Worm (Caenorhabditis elegans) whole organism, young adult: ENCODE data around the gene ttll-15.

ENCODE experiments used
- B0261.1 ChIP-seq: sonication (generic microtip); optimal IDR thresholded peaks from 2 replicates; lab custom pipeline; 2016; ENCODE audit warnings: mild to moderate bottlenecking, missing genetic modification characterization, moderate library complexity, missing compliant biosample characterization
- F10E7.11 ChIP-seq: sonication (generic microtip); optimal IDR thresholded peaks from 2 replicates; lab custom pipeline; 2017; ENCODE audit warnings: mild to moderate bottlenecking, missing genetic modification characterization, moderate library complexity, missing compliant biosample characterization
- F22D6.2 ChIP-seq: sonication (generic microtip); optimal IDR thresholded peaks from 2 replicates; lab custom pipeline; 2016; ENCODE audit warnings: mild to moderate bottlenecking, missing genetic modification characterization, missing compliant biosample characterization
- F37B4.10 ChIP-seq: fragments of 200-800 bp; sonication (Bioruptor generic); IDR thresholded peaks from 2 replicates; pipeline ENCODE4 v1.3.6; 2022; ENCODE audit warnings: missing genetic modification characterization, missing compliant biosample characterization
- F39B2.1 ChIP-seq: fragments of 200-800 bp; sonication (Bioruptor generic); IDR thresholded peaks from 2 replicates; pipeline ENCODE4 v1.3.6; 2022; ENCODE audit warnings: missing genetic modification reagents, missing genetic modification characterization, missing compliant biosample characterization
- F49E8.2 ChIP-seq: sonication (generic microtip); optimal IDR thresholded peaks from 3 replicates; lab custom pipeline; 2017; ENCODE audit warnings: missing genetic modification characterization, mild to moderate bottlenecking, missing compliant biosample characterization, antibody characterized with exemption, moderate library complexity; ENCODE audit not compliant: insufficient read depth
- F55B11.4 ChIP-seq: sonication (generic microtip); optimal IDR thresholded peaks from 2 replicates; lab custom pipeline; 2016; ENCODE audit warnings: missing compliant biosample characterization, missing genetic modification characterization, borderline replicate concordance; ENCODE audit not compliant: insufficient read depth
- F57A8.1 ChIP-seq: fragments of 200-800 bp; sonication (Bioruptor generic); optimal IDR thresholded peaks from 2 replicates; lab custom pipeline; 2018; ENCODE audit warnings: mild to moderate bottlenecking, missing genetic modification characterization, moderate library complexity, missing compliant biosample characterization
- Y53G8AR.9 ChIP-seq: fragments of 200-800 bp; sonication (Bioruptor generic); conservative IDR thresholded peaks from 2 replicates; pipeline ENCODE4 v1.3.6; 2022; ENCODE audit warnings: missing genetic modification reagents, missing genetic modification characterization, missing compliant biosample characterization
- Y79H2A.3 ChIP-seq: fragments of 200-800 bp; sonication (Bioruptor generic); conservative IDR thresholded peaks from 2 replicates; pipeline ENCODE4 v1.3.6; 2022; ENCODE audit warnings: missing genetic modification reagents, missing genetic modification characterization, missing compliant biosample characterization
- akir-1 ChIP-seq: fragments of 200-800 bp; sonication (Bioruptor generic); optimal IDR thresholded peaks from 2 replicates; lab custom pipeline; 2018; ENCODE audit warnings: mild to moderate bottlenecking, missing genetic modification characterization, moderate library complexity, missing compliant biosample characterization
- ama-1 ChIP-seq, 3 experiments: fragments of 150-350 bp in 1 of 3; sonication (generic microtip) in 2 of 3; optimal IDR thresholded peaks; 2 replicates each; lab custom pipeline; 2014 to 2018; ENCODE audit warnings: missing biosample characterization in 2 of 3, missing genetic modification characterization in 2 of 3, missing genetic modification reagents in 2 of 3
- aptf-2 ChIP-seq: fragments of 200-800 bp; sonication (Bioruptor generic); conservative IDR thresholded peaks from 2 replicates; pipeline ENCODE4 v1.3.6; 2022; ENCODE audit warnings: missing genetic modification reagents, missing genetic modification characterization, missing compliant biosample characterization
- atf-7 ChIP-seq: sonication (generic microtip); optimal IDR thresholded peaks from 2 replicates; lab custom pipeline; 2017; ENCODE audit warnings: mild to moderate bottlenecking, missing genetic modification characterization, missing compliant biosample characterization
- athp-1 ChIP-seq: sonication (generic microtip); optimal IDR thresholded peaks from 2 replicates; lab custom pipeline; 2017; ENCODE audit warnings: mild to moderate bottlenecking, missing genetic modification characterization, missing compliant biosample characterization
- attf-3 ChIP-seq: fragments of 200-800 bp; sonication (Bioruptor generic); conservative IDR thresholded peaks from 2 replicates; pipeline ENCODE4 v1.3.6; 2022; ENCODE audit warnings: missing genetic modification reagents, missing genetic modification characterization, missing compliant biosample characterization
- ccch-3 ChIP-seq: fragments of 200-800 bp; sonication (Bioruptor generic); optimal IDR thresholded peaks from 2 replicates; lab custom pipeline; 2018; ENCODE audit warnings: mild to moderate bottlenecking, missing genetic modification characterization, missing compliant biosample characterization
- cebp-1 ChIP-seq, 2 experiments: fragments of 200-800 bp in 1 of 2; sonication (Bioruptor generic) in 1 of 2; sonication (generic microtip) in 1 of 2; IDR thresholded peaks in 1 of 2; optimal IDR thresholded peaks in 1 of 2; 2 replicates each; pipeline versions ENCODE4 v1.3.6 to Lab custom; 2017 to 2022; ENCODE audit warnings: missing compliant biosample characterization in 2 of 2, missing genetic modification characterization in 2 of 2, mild to moderate bottlenecking in 1 of 2, missing genetic modification reagents in 1 of 2, moderate library complexity in 1 of 2
- ceh-58 ChIP-seq: fragments of 200-800 bp; sonication (Bioruptor generic); IDR thresholded peaks from 2 replicates; pipeline ENCODE4 v1.3.6; 2022; ENCODE audit warnings: missing genetic modification characterization, missing compliant biosample characterization
- dox-1 ChIP-seq: fragments of 200-800 bp; sonication (Bioruptor generic); IDR thresholded peaks from 2 replicates; pipeline ENCODE4 v1.3.6; 2022; ENCODE audit warnings: missing genetic modification reagents, missing genetic modification characterization, missing compliant biosample characterization
- efl-1 ChIP-seq: fragments of 150-350 bp; optimal IDR thresholded peaks from 2 replicates; lab custom pipeline; 2014; ENCODE audit warnings: missing biosample characterization, missing genetic modification reagents, missing genetic modification characterization
- ets-4 ChIP-seq: fragments of 200-800 bp; sonication (Bioruptor generic); optimal IDR thresholded peaks from 2 replicates; lab custom pipeline; 2018; ENCODE audit warnings: mild to moderate bottlenecking, missing genetic modification characterization, missing compliant biosample characterization
- hmg-1.2 ChIP-seq: fragments of 200-800 bp; sonication (Bioruptor generic); IDR thresholded peaks from 2 replicates; pipeline ENCODE4 v1.3.6; 2022; ENCODE audit warnings: missing genetic modification reagents, missing genetic modification characterization, missing compliant biosample characterization
- hmg-20 ChIP-seq: fragments of 200-800 bp; sonication (Bioruptor generic); IDR thresholded peaks from 2 replicates; pipeline ENCODE4 v1.3.6; 2022; ENCODE audit warnings: missing genetic modification reagents, missing genetic modification characterization, missing compliant biosample characterization
- hsf-1 ChIP-seq: fragments of 200-800 bp; sonication (Bioruptor generic); IDR thresholded peaks from 2 replicates; pipeline ENCODE4 v1.3.6; 2022; ENCODE audit warnings: missing genetic modification reagents, missing genetic modification characterization, missing compliant biosample characterization
- let-526 ChIP-seq: fragments of 200-800 bp; sonication (Bioruptor generic); IDR thresholded peaks from 2 replicates; pipeline ENCODE4 v1.3.6; 2022; ENCODE audit warnings: missing genetic modification reagents, missing genetic modification characterization, missing compliant biosample characterization
- let-607 ChIP-seq, 2 experiments: fragments of 200-800 bp in 1 of 2; sonication (Bioruptor generic) in 1 of 2; sonication (generic microtip) in 1 of 2; optimal IDR thresholded peaks; 2 replicates each; lab custom pipeline; 2016 to 2018; ENCODE audit warnings: mild to moderate bottlenecking in 2 of 2, missing compliant biosample characterization in 2 of 2, missing genetic modification characterization in 2 of 2, moderate library complexity in 2 of 2, missing genotype in 1 of 2
- lin-40 ChIP-seq: sonication (generic microtip); optimal IDR thresholded peaks from 2 replicates; lab custom pipeline; 2016; ENCODE audit warnings: missing genetic modification characterization, mild to moderate bottlenecking, missing compliant biosample characterization, missing genotype, missing genetic modification reagents
- lir-1 ChIP-seq: fragments of 200-800 bp; sonication (Bioruptor generic); conservative IDR thresholded peaks from 2 replicates; pipeline ENCODE4 v1.3.6; 2022; ENCODE audit warnings: missing genetic modification reagents, missing genetic modification characterization, missing compliant biosample characterization
- lsy-27 ChIP-seq: sonication (generic microtip); optimal IDR thresholded peaks from 2 replicates; lab custom pipeline; 2017; ENCODE audit warnings: missing genetic modification characterization, mild to moderate bottlenecking, missing compliant biosample characterization, antibody characterized with exemption, missing genotype, borderline replicate concordance; ENCODE audit not compliant: insufficient read depth
- madf-10 ChIP-seq: sonication (generic microtip); optimal IDR thresholded peaks from 2 replicates; lab custom pipeline; 2016; ENCODE audit warnings: mild to moderate bottlenecking, missing genetic modification characterization, missing compliant biosample characterization
- madf-6 ChIP-seq: fragments of 200-800 bp; sonication (Bioruptor generic); IDR thresholded peaks from 2 replicates; pipeline ENCODE4 v1.3.6; 2022; ENCODE audit warnings: missing genetic modification reagents, missing genetic modification characterization, missing compliant biosample characterization
- madf-8 ChIP-seq: fragments of 200-800 bp; sonication (Bioruptor generic); conservative IDR thresholded peaks from 2 replicates; pipeline ENCODE4 v1.3.6; 2022; ENCODE audit warnings: missing genetic modification reagents, missing genetic modification characterization, missing compliant biosample characterization
- nhr-179 ChIP-seq: sonication (generic microtip); optimal IDR thresholded peaks from 2 replicates; lab custom pipeline; 2016; ENCODE audit warnings: mild to moderate bottlenecking, missing genetic modification characterization, missing compliant biosample characterization
- nhr-80 ChIP-seq: sonication (generic microtip); optimal IDR thresholded peaks from 2 replicates; lab custom pipeline; 2016; ENCODE audit warnings: missing genetic modification characterization, missing compliant biosample characterization
- pbrm-1 ChIP-seq: fragments of 200-800 bp; sonication (Bioruptor generic); IDR thresholded peaks from 2 replicates; pipeline ENCODE4 v1.3.6; 2022; ENCODE audit warnings: missing genetic modification reagents, missing genetic modification characterization, missing compliant biosample characterization
- pha-4 ChIP-seq: fragments of 150-350 bp; sonication (generic microtip); optimal IDR thresholded peaks from 2 replicates; lab custom pipeline; 2014; ENCODE audit warnings: missing biosample characterization, missing genetic modification reagents, missing genetic modification characterization
- repo-1 ChIP-seq: sonication (generic microtip); optimal IDR thresholded peaks from 2 replicates; lab custom pipeline; 2017; ENCODE audit warnings: mild to moderate bottlenecking, missing genetic modification characterization, missing compliant biosample characterization
- sea-2 ChIP-seq: fragments of 200-800 bp; sonication (Bioruptor generic); IDR thresholded peaks from 2 replicates; pipeline ENCODE4 v1.3.6; 2022; ENCODE audit warnings: missing genetic modification characterization, missing compliant biosample characterization
- snpc-1.1 ChIP-seq: sonication (generic microtip); optimal IDR thresholded peaks from 2 replicates; lab custom pipeline; 2017; ENCODE audit warnings: missing genetic modification characterization, mild to moderate bottlenecking, missing compliant biosample characterization, antibody characterized with exemption, moderate library complexity, missing genotype, missing genetic modification reagents; ENCODE audit not compliant: insufficient read depth
- snpc-4 ChIP-seq, 5 experiments: fragments of 150-350 bp in 1 of 5; sonication (generic microtip) in 4 of 5; optimal IDR thresholded peaks; 2 replicates each; lab custom pipeline; 2014 to 2018; ENCODE audit warnings: missing genetic modification characterization in 5 of 5, missing biosample characterization in 3 of 5, antibody characterized with exemption in 2 of 5, mild to moderate bottlenecking in 2 of 5, missing compliant biosample characterization in 2 of 5, missing genotype in 2 of 5, moderate library complexity in 2 of 5, missing genetic modification reagents in 1 of 5
- tbp1 ChIP-seq: fragments of 200-800 bp; sonication (Bioruptor generic); optimal IDR thresholded peaks from 2 replicates; lab custom pipeline; 2018; ENCODE audit warnings: mild to moderate bottlenecking, missing genetic modification characterization, missing compliant biosample characterization
- tlf-1 ChIP-seq: fragments of 200-800 bp; sonication (Bioruptor generic); optimal IDR thresholded peaks from 2 replicates; lab custom pipeline; 2018; ENCODE audit warnings: mild to moderate bottlenecking, missing genetic modification characterization, missing compliant biosample characterization
- unc-62 ChIP-seq: fragments of 150-350 bp; optimal IDR thresholded peaks from 2 replicates; lab custom pipeline; 2014; ENCODE audit warnings: missing biosample characterization, missing genetic modification reagents, missing genetic modification characterization
- xnd-1 ChIP-seq: sonication (generic microtip); optimal IDR thresholded peaks from 2 replicates; lab custom pipeline; 2016; ENCODE audit warnings: missing genotype, missing genetic modification reagents, missing genetic modification characterization, missing compliant biosample characterization
- ztf-28 ChIP-seq: fragments of 200-800 bp; sonication (Bioruptor generic); IDR thresholded peaks from 2 replicates; pipeline ENCODE4 v1.3.6; 2022; ENCODE audit warnings: missing genetic modification reagents, missing genetic modification characterization, missing compliant biosample characterization

Gene ttll-15

ce11 chrV:10371177-10371576 lies 12.8 kb downstream of the ttll-15 start:
- no peak for TF ChIP-seq pha-4 (tag; lab: Kevin White, UChicago)
- TF ChIP-seq snpc-1.1 (tag; lab: Kevin White, UChicago) = no peak
- no peak for TF ChIP-seq sea-2 (GFP tag; lab: Robert Waterston, UW)
- no peak for TF ChIP-seq madf-6 (GFP tag; lab: Robert Waterston, UW)
- TF ChIP-seq athp-1 (tag; lab: Kevin White, UChicago) = no peak
- TF ChIP-seq dox-1 (GFP tag; lab: Robert Waterston, UW) = no peak; the same call in 1 of the 2 replicates
- TF ChIP-seq let-607 (tag; optimal IDR thresholded peaks at IDR 0.05; lab: Kevin White, UChicago) = peak; percentile 93 to 94
- peak; percentile 35 for TF ChIP-seq lin-40
- TF ChIP-seq F55B11.4 (tag; lab: Kevin White, UChicago) = no peak
- TF ChIP-seq unc-62 = peak; percentile 82
- TF ChIP-seq ccch-3 (GFP tag; lab: Kevin White, UChicago) = no peak
- no peak for TF ChIP-seq xnd-1 (tag; lab: Kevin White, UChicago)
- TF ChIP-seq let-526 = 0 out of 2 replicates have a peak, but pooled peaks have one; percentile 32
- no peak for TF ChIP-seq snpc-4 (GFP tag; optimal IDR thresholded peaks at IDR 0.05; lab: Kevin White, UChicago)
- TF ChIP-seq snpc-4 (tag; optimal IDR thresholded peaks at IDR 0.05; lab: Kevin White, UChicago) = no peak
- no peak for TF ChIP-seq efl-1
- no peak for TF ChIP-seq F39B2.1
- TF ChIP-seq Y53G8AR.9 (GFP tag; lab: Robert Waterston, UW) = no peak
- no peak for TF ChIP-seq lir-1 (GFP tag; lab: Robert Waterston, UW)
- no peak for TF ChIP-seq F10E7.11
- TF ChIP-seq F22D6.2 (tag; lab: Kevin White, UChicago) = no peak
- no peak for TF ChIP-seq hsf-1 (GFP tag; lab: Robert Waterston, UW)
- TF ChIP-seq attf-3 = no peak
- TF ChIP-seq nhr-80 (tag; lab: Kevin White, UChicago) = peak; percentile 92
- TF ChIP-seq repo-1 (tag; lab: Kevin White, UChicago) = no peak
- no peak for TF ChIP-seq aptf-2 (GFP tag; lab: Robert Waterston, UW)
- no peak for TF ChIP-seq lsy-27 (tag; lab: Kevin White, UChicago)
- peak; percentile 4 for TF ChIP-seq atf-7
- peak; percentile 28 for TF ChIP-seq tlf-1 (GFP tag; lab: Kevin White, UChicago)
- TF ChIP-seq hmg-1.2 (GFP tag; lab: Robert Waterston, UW) = peak; percentile 67
- no peak for TF ChIP-seq hmg-20
- no peak for TF ChIP-seq ztf-28 (GFP tag; lab: Robert Waterston, UW)
- TF ChIP-seq ets-4 (GFP tag; lab: Kevin White, UChicago) = peak; percentile 8
- TF ChIP-seq akir-1 (GFP tag; lab: Kevin White, UChicago) = no peak
- TF ChIP-seq Y79H2A.3 (GFP tag; lab: Robert Waterston, UW) = no peak
- 0 out of 2 replicates have a peak, but pooled peaks have one; percentile 9 for TF ChIP-seq pbrm-1
- no peak for TF ChIP-seq ama-1 (optimal IDR thresholded peaks at IDR 0.05; lab: Kevin White, UChicago)
- TF ChIP-seq ama-1 (GFP tag; optimal IDR thresholded peaks at IDR 0.05; lab: Kevin White, UChicago) = no peak
- TF ChIP-seq nhr-179 (tag; lab: Kevin White, UChicago) = no peak
- TF ChIP-seq ceh-58 = no peak
- TF ChIP-seq tbp1 = peak; percentile 30
- TF ChIP-seq B0261.1 = no peak
- no peak for TF ChIP-seq cebp-1 (GFP tag; IDR thresholded peaks at IDR 0.05; lab: Robert Waterston, UW)
- TF ChIP-seq cebp-1 (tag; optimal IDR thresholded peaks at IDR 0.05; lab: Kevin White, UChicago) = no peak
- no peak for TF ChIP-seq F57A8.1 (GFP tag; lab: Kevin White, UChicago)
- TF ChIP-seq madf-8 (GFP tag; lab: Robert Waterston, UW) = no peak
- TF ChIP-seq F49E8.2 = no peak
- TF ChIP-seq F37B4.10 = 0 out of 2 replicates have a peak, but pooled peaks have one; percentile 33
- TF ChIP-seq madf-10 = peak; percentile 3
